Worm (Caenorhabditis elegans) whole organism, midembryonic: ENCODE results near the gene F56C9.10.

Experiments
- flt-1 ChIP-seq: fragments of 200-800 bp; sonication (Bioruptor generic); IDR thresholded peaks from 2 replicates; pipeline ENCODE4 v1.3.6; 2022; ENCODE audit warnings: missing genetic modification characterization, missing compliant biosample characterization
- klf-2 ChIP-seq: fragments of 200-800 bp; sonication (Bioruptor generic); conservative IDR thresholded peaks from 2 replicates; pipeline ENCODE4 v1.3.6; 2022; ENCODE audit warnings: missing genetic modification reagents, missing genetic modification characterization, missing compliant biosample characterization
- med-1 ChIP-seq: sonication (generic microtip); optimal IDR thresholded peaks from 2 replicates; lab custom pipeline; 2017; ENCODE audit warnings: missing genetic modification characterization, mild to moderate bottlenecking, missing compliant biosample characterization, antibody characterized with exemption, missing genetic modification reagents; ENCODE audit not compliant: insufficient read depth
- ref-1 ChIP-seq: fragments of 200-800 bp; sonication (Bioruptor generic); conservative IDR thresholded peaks from 2 replicates; pipeline ENCODE4 v1.3.6; 2022; ENCODE audit warnings: missing genetic modification reagents, missing genetic modification characterization, missing compliant biosample characterization
- tab-1 ChIP-seq: fragments of 200-800 bp; sonication (Bioruptor generic); IDR thresholded peaks from 2 replicates; pipeline ENCODE4 v1.3.6; 2022; ENCODE audit warnings: missing genetic modification characterization, missing compliant biosample characterization
- ztf-23 ChIP-seq: fragments of 200-800 bp; sonication (Bioruptor generic); IDR thresholded peaks from 2 replicates; pipeline ENCODE4 v1.3.6; 2022; ENCODE audit warnings: missing genetic modification reagents, missing genetic modification characterization, missing compliant biosample characterization
- ztf-29 ChIP-seq: fragments of 200-800 bp; sonication (Bioruptor generic); IDR thresholded peaks from 2 replicates; pipeline ENCODE4 v1.3.6; 2022; ENCODE audit warnings: missing genetic modification reagents, missing genetic modification characterization, missing compliant biosample characterization

DNA sequence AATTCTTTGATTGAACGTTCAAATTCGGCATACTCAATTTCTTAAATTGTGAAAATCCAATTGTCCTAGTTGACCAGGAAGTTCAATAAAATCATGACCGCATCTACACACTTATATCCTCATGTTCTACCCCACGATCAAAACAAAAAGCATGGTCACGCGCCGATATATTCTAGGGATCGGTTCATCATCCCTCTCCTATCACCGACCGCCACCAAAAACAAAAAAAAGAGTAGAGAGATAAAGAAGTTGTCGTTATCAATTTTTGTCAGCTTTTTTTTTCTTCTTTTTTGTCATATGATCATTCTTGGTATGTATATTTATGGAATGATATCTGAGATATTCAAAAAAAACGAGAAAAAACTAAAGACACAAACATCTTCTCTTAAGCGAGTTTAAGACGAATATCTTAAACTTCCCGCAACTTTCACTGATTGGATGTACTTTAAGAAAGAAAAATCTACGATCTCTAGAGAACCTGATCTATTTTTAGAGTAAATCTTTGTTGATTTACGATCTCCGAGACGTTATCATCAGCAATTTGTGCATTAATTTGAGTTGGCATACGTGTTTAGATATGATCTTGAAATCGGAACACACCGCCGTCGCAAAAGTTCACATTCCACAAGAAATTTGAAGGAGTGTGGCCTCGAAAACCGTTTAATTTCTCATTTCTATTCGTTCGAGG, 30.0 kb downstream of the F56C9.10 start:
- TF ChIP-seq ztf-29 (GFP tag; lab: Robert Waterston, UW): no peak
- no peak for TF ChIP-seq flt-1 (GFP tag; lab: Robert Waterston, UW)
- TF ChIP-seq klf-2 (GFP tag; lab: Robert Waterston, UW): no peak
- TF ChIP-seq tab-1 (GFP tag; lab: Robert Waterston, UW): no peak
- TF ChIP-seq ref-1 (GFP tag; lab: Robert Waterston, UW): no peak
- no peak for TF ChIP-seq med-1
- TF ChIP-seq ztf-23 (GFP tag; lab: Robert Waterston, UW): no peak
